Worm (Caenorhabditis elegans) whole organism, L1 larva: Measurements from ENCODE around the gene tos-1.

ENCODE experiments used
- C04F5.9 ChIP-seq: sonication (generic microtip); optimal IDR thresholded peaks from 2 replicates; lab custom pipeline; 2016; ENCODE audit warnings: missing genetic modification characterization, missing compliant biosample characterization
- C16A3.4 ChIP-seq: fragments of 150-350 bp; optimal IDR thresholded peaks from 2 replicates; lab custom pipeline; 2014; ENCODE audit warnings: missing biosample characterization, missing genetic modification characterization
- F16B12.6 ChIP-seq: fragments of 150-350 bp; optimal IDR thresholded peaks from 2 replicates; lab custom pipeline; 2014; ENCODE audit warnings: missing biosample characterization, missing genetic modification characterization
- Y116A8C.19 ChIP-seq: sonication (generic microtip); optimal IDR thresholded peaks from 2 replicates; lab custom pipeline; 2016; ENCODE audit warnings: missing compliant biosample characterization, missing genetic modification characterization, borderline replicate concordance
- aha-1 ChIP-seq: fragments of 150-350 bp; optimal IDR thresholded peaks from 2 replicates; lab custom pipeline; 2014; ENCODE audit warnings: missing biosample characterization, missing genetic modification characterization
- blmp-1 ChIP-seq: fragments of 150-350 bp; optimal IDR thresholded peaks from 2 replicates; lab custom pipeline; 2014; ENCODE audit warnings: missing biosample characterization, missing genetic modification characterization
- ces-1 ChIP-seq: fragments of 150-350 bp; optimal IDR thresholded peaks from 2 replicates; lab custom pipeline; 2014; ENCODE audit warnings: missing biosample characterization, missing genetic modification reagents, missing genetic modification characterization
- dpl-1 ChIP-seq, 3 experiments: fragments of 150-350 bp in 2 of 3; sonication (generic microtip) in 1 of 3; optimal IDR thresholded peaks; 2 replicates each; lab custom pipeline; 2014 to 2017; ENCODE audit warnings: missing biosample characterization in 3 of 3, missing genetic modification characterization in 3 of 3, missing genetic modification reagents in 3 of 3
- dsc-1 ChIP-seq: sonication (generic microtip); optimal IDR thresholded peaks from 2 replicates; lab custom pipeline; 2016; ENCODE audit warnings: mild to moderate bottlenecking, missing genetic modification characterization, missing compliant biosample characterization
- efl-1 ChIP-seq, 4 experiments: fragments of 150-350 bp; optimal IDR thresholded peaks in 3 of 4; peaks in 1 of 4; 1 replicate in 1 of 4; 2 replicates in 3 of 4; lab custom pipeline; 2014; ENCODE audit warnings: missing biosample characterization in 2 of 4, missing genetic modification characterization in 2 of 4, missing genetic modification reagents in 2 of 4
- elt-2 ChIP-seq: sonication (generic microtip); optimal IDR thresholded peaks from 2 replicates; lab custom pipeline; 2016; ENCODE audit warnings: missing genetic modification characterization, mild to moderate bottlenecking, inconsistent platforms, missing compliant biosample characterization, missing genetic modification reagents
- elt-3 ChIP-seq, 6 experiments: fragments of 150-350 bp in 1 of 6; sonication (generic microtip); optimal IDR thresholded peaks; 2 replicates each; lab custom pipeline; 2017 to 2018; ENCODE audit warnings: missing biosample characterization in 6 of 6, missing genetic modification characterization in 6 of 6, inconsistent platforms in 1 of 6
- fkh-10 ChIP-seq: sonication (generic microtip); optimal IDR thresholded peaks from 2 replicates; lab custom pipeline; 2017; ENCODE audit warnings: missing biosample characterization, missing genetic modification reagents, missing genetic modification characterization
- fkh-4 ChIP-seq: sonication (generic microtip); optimal IDR thresholded peaks from 2 replicates; lab custom pipeline; 2016; ENCODE audit warnings: missing compliant biosample characterization, missing genetic modification characterization, borderline replicate concordance
- hlh-17 ChIP-seq: fragments of 200-800 bp; sonication (Bioruptor generic); optimal IDR thresholded peaks from 2 replicates; lab custom pipeline; 2018; ENCODE audit warnings: missing genetic modification characterization, mild to moderate bottlenecking, missing compliant biosample characterization, moderate library complexity, borderline replicate concordance
- lin-14 ChIP-seq: fragments of 200-800 bp; sonication (Bioruptor generic); optimal IDR thresholded peaks from 2 replicates; lab custom pipeline; 2018; ENCODE audit warnings: mild to moderate bottlenecking, missing genetic modification characterization, moderate library complexity, missing compliant biosample characterization
- lir-3 ChIP-seq: sonication (generic microtip); optimal IDR thresholded peaks from 2 replicates; lab custom pipeline; 2016; ENCODE audit warnings: mild to moderate bottlenecking, missing genetic modification characterization, moderate library complexity, missing compliant biosample characterization; ENCODE audit not compliant: poor library complexity
- lsy-2 ChIP-seq, 2 experiments: fragments of 150-350 bp; optimal IDR thresholded peaks; 2 replicates each; lab custom pipeline; 2014; ENCODE audit warnings: missing biosample characterization in 2 of 2, missing genetic modification characterization in 2 of 2
- mab-9 ChIP-seq: fragments of 200-800 bp; sonication (Bioruptor generic); IDR thresholded peaks from 2 replicates; pipeline ENCODE4 v1.3.6; 2022; ENCODE audit warnings: missing genetic modification reagents, missing genetic modification characterization, missing compliant biosample characterization
- mdl-1 ChIP-seq, 2 experiments: fragments of 150-350 bp; optimal IDR thresholded peaks; 2 replicates each; lab custom pipeline; 2014 to 2017; ENCODE audit warnings: missing biosample characterization in 2 of 2, missing genetic modification characterization in 2 of 2, inconsistent platforms in 1 of 2
- nhr-12 ChIP-seq: sonication (generic microtip); optimal IDR thresholded peaks from 2 replicates; lab custom pipeline; 2017; ENCODE audit warnings: missing biosample characterization, missing genetic modification characterization
- nhr-20 ChIP-seq: sonication (generic microtip); optimal IDR thresholded peaks from 2 replicates; lab custom pipeline; 2016; ENCODE audit warnings: mild to moderate bottlenecking, missing genetic modification characterization, missing compliant biosample characterization
- nhr-47 ChIP-seq: sonication (generic microtip); optimal IDR thresholded peaks from 2 replicates; lab custom pipeline; 2016; ENCODE audit warnings: mild to moderate bottlenecking, missing genetic modification characterization, moderate library complexity, missing compliant biosample characterization
- nhr-71 ChIP-seq: sonication (generic microtip); optimal IDR thresholded peaks from 2 replicates; lab custom pipeline; 2016; ENCODE audit warnings: mild to moderate bottlenecking, missing genetic modification characterization, moderate library complexity, missing compliant biosample characterization
- nhr-76 ChIP-seq: sonication (generic microtip); optimal IDR thresholded peaks from 2 replicates; lab custom pipeline; 2017; ENCODE audit warnings: missing biosample characterization, missing genetic modification characterization
- nhr-77 ChIP-seq: fragments of 150-350 bp; optimal IDR thresholded peaks from 2 replicates; lab custom pipeline; 2014; ENCODE audit warnings: missing biosample characterization, missing genetic modification characterization
- nhr-84 ChIP-seq: sonication (generic microtip); optimal IDR thresholded peaks from 2 replicates; lab custom pipeline; 2017; ENCODE audit warnings: missing biosample characterization, missing genetic modification characterization
- nhr-85 ChIP-seq: sonication (generic microtip); peaks from one replicate; lab custom pipeline; 2016; ENCODE audit warnings: missing genetic modification characterization, inconsistent platforms, missing compliant biosample characterization
- nhr-90 ChIP-seq: sonication (generic microtip); optimal IDR thresholded peaks from 2 replicates; lab custom pipeline; 2016; ENCODE audit warnings: mild to moderate bottlenecking, missing genetic modification characterization, missing compliant biosample characterization; ENCODE audit not compliant: poor library complexity
- pag-3 ChIP-seq: sonication (generic microtip); optimal IDR thresholded peaks from 2 replicates; lab custom pipeline; 2017; ENCODE audit warnings: missing genetic modification characterization, mild to moderate bottlenecking, missing compliant biosample characterization, antibody characterized with exemption, borderline replicate concordance; ENCODE audit not compliant: insufficient read depth
- pax-3 ChIP-seq: fragments of 200-800 bp; sonication (Bioruptor generic); optimal IDR thresholded peaks from 2 replicates; lab custom pipeline; 2018; ENCODE audit warnings: mild to moderate bottlenecking, missing genetic modification characterization, moderate library complexity, missing compliant biosample characterization
- pqm-1 ChIP-seq: sonication (generic microtip); optimal IDR thresholded peaks from 3 replicates; lab custom pipeline; 2017; ENCODE audit warnings: missing biosample characterization, missing genetic modification characterization
- rnt-1 ChIP-seq: sonication (generic microtip); optimal IDR thresholded peaks from 2 replicates; lab custom pipeline; 2016; ENCODE audit warnings: mild to moderate bottlenecking, missing genetic modification characterization, moderate library complexity, missing compliant biosample characterization
- skn-1 ChIP-seq: fragments of 150-350 bp; optimal IDR thresholded peaks from 2 replicates; lab custom pipeline; 2014; ENCODE audit warnings: missing biosample characterization, missing genetic modification characterization
- snpc-4 ChIP-seq: fragments of 150-350 bp; optimal IDR thresholded peaks from 2 replicates; lab custom pipeline; 2014; ENCODE audit warnings: missing biosample characterization, missing genetic modification characterization
- sptf-1 ChIP-seq: fragments of 150-350 bp; optimal IDR thresholded peaks from 2 replicates; lab custom pipeline; 2014; ENCODE audit warnings: missing biosample characterization, missing genetic modification characterization
- swsn-7 ChIP-seq: sonication (generic microtip); optimal IDR thresholded peaks from 2 replicates; lab custom pipeline; 2016; ENCODE audit warnings: missing genetic modification characterization, missing compliant biosample characterization
- unc-130 ChIP-seq: fragments of 150-350 bp; optimal IDR thresholded peaks from 2 replicates; lab custom pipeline; 2017; ENCODE audit warnings: missing biosample characterization, missing genetic modification characterization, inconsistent platforms
- unc-62 ChIP-seq: fragments of 150-350 bp; optimal IDR thresholded peaks from 2 replicates; lab custom pipeline; 2014; ENCODE audit warnings: missing biosample characterization, missing genetic modification reagents, missing genetic modification characterization
- unc-98 ChIP-seq: fragments of 200-800 bp; sonication (Bioruptor generic); IDR thresholded peaks from 2 replicates; pipeline ENCODE4 v1.3.6; 2022; ENCODE audit warnings: missing genetic modification characterization, missing compliant biosample characterization
- zip-4 ChIP-seq: fragments of 200-800 bp; sonication (Bioruptor generic); optimal IDR thresholded peaks from 2 replicates; lab custom pipeline; 2018; ENCODE audit warnings: mild to moderate bottlenecking, missing genetic modification characterization, moderate library complexity, missing compliant biosample characterization
- ztf-11 ChIP-seq, 2 experiments: sonication (generic microtip); optimal IDR thresholded peaks; 2 replicates each; lab custom pipeline; 2016 to 2017; ENCODE audit warnings: missing genetic modification characterization in 2 of 2, missing biosample characterization in 1 of 2, missing compliant biosample characterization in 1 of 2
- ztf-4 ChIP-seq: fragments of 150-350 bp; optimal IDR thresholded peaks from 2 replicates; lab custom pipeline; 2014; ENCODE audit warnings: missing biosample characterization, missing genetic modification characterization

tos-1 gene

DNA sequence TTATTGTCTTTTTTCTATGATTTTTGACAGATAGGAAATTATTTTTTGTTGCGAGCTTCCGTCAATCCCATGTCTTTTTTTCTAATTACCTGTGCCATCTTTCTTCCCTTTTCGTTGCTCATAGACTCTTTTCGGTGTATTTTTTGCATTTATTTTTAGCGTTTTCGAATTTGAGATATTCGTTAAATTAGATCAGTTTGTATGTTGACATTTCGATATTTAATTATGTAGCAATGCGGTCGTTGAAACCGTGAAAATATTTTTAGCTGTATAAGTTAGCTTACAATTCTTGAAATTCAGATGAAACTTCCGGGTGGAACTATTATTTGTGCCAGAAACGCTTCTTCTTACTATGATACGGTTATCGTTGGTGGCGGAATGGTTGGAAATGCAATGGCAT, 7.5 kb downstream of the tos-1 start, which contains the start of gene coq-6:
coq-6 (plus strand) TSS at position 301 of the 400 bp plus-strand sequence.
- TF ChIP-seq unc-130 (tag; lab: Kevin White, UChicago) (no peak), mab-9 (GFP tag; lab: Robert Waterston, UW) (no peak), mdl-1 (tag; optimal IDR thresholded peaks at IDR 0.05; lab: Kevin White, UChicago) (no peak), unc-98 (GFP tag; lab: Robert Waterston, UW) (no peak), ztf-11 (tag; optimal IDR thresholded peaks at IDR 0.05; lab: Kevin White, UChicago) (no peak), nhr-77 (tag; lab: Kevin White, UChicago) (no peak), efl-1 (optimal IDR thresholded peaks at IDR 0.05; lab: Kevin White, UChicago) (no peak), efl-1 (GFP tag; optimal IDR thresholded peaks at IDR 0.05 in 1 of 2; lab: Kevin White, UChicago) (no peak), fkh-10 (GFP tag; lab: Kevin White, UChicago) (no peak), nhr-90 (tag; lab: Kevin White, UChicago) (no peak), nhr-12 (tag; lab: Kevin White, UChicago) (no peak), fkh-4 (tag; lab: Kevin White, UChicago) (no peak), aha-1 (tag; lab: Kevin White, UChicago) (no peak), Y116A8C.19 (tag; lab: Kevin White, UChicago) (no peak), pqm-1 (tag; lab: Kevin White, UChicago) (no peak)

DNA sequence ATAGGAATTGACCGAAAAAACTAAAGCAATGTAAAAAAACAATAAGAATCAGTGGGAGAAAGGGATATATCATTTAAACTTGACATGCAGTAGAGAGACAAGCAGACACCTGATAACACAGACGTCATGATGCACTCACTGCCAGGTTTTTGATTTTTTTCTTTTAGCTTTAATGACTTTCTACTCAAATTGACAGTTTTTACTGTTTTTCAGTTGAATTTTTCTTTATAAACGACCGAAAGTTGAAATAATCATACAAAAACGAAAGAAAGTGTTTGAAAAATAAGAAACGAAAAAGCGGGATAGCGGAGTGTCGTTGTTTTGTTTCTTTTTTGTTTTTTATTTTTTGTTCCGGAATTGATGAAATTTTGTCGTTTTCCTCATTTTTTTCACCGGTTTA, 9.8 kb downstream of the tos-1 start, which contains the start of gene ucp-4:
ucp-4 (plus strand) TSS at position 83 of the 400 bp plus-strand sequence.
- TF ChIP-seq C16A3.4 (tag; lab: Kevin White, UChicago) (no peak), blmp-1 (tag; lab: Kevin White, UChicago) (peak; percentile 44), lir-3 (tag; lab: Kevin White, UChicago) (no peak), lin-14 (GFP tag; lab: Kevin White, UChicago) (peak; percentile 23), dpl-1 (GFP tag; optimal IDR thresholded peaks at IDR 0.05; lab: Kevin White, UChicago) (peak in 1 of 3 experiments; percentile 24), nhr-85 (tag; lab: Kevin White, UChicago) (peak; percentile 11), lsy-2 (tag; optimal IDR thresholded peaks at IDR 0.05; lab: Kevin White, UChicago) (peak in 1 of 2 experiments; percentile 9)

DNA sequence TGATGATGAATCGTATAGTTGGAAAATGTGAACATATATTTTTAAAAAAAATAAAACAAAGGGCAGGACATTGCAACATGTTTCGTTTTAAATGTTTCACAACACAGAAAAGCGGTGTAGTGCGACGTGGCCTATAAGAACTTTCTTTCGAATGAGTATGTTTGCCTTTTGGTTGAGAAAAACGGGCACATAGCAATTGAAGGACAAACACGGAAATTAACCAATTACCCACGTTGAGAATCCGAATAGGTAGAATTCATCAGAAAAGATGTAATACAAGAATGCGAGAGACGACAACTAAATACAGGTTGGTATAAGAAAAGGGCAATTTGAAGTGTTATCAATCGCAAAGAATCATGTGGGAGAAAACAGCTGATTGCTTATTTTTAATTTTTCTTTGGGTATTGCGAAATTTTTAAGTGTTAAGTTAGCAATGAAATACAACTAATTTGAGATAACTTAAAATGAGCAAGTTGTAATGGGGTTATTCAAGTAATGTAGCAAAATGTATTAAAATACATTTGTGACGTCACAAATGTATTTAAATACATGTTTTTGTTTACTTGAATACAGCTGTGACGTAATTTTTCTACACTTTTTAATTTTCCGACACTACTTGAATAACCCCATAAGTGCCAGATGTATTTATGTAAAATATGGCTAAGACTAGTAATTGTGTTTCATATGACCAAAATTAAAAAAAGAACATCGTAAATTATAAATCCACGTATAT, 10.5 kb downstream of the tos-1 start, which contains the start of gene acl-14:
acl-14 (minus strand) TSS at position 316 of the 733 bp plus-strand sequence.
- TF ChIP-seq C04F5.9 (tag; lab: Kevin White, UChicago), result no peak
- no peak for TF ChIP-seq nhr-76 (tag; lab: Kevin White, UChicago)
- no peak for TF ChIP-seq fkh-4 (tag; lab: Kevin White, UChicago)
- no peak for TF ChIP-seq hlh-17
- no peak for TF ChIP-seq nhr-12 (tag; lab: Kevin White, UChicago)
- TF ChIP-seq efl-1 (optimal IDR thresholded peaks at IDR 0.05; lab: Kevin White, UChicago), result no peak
- peak in 1 of 2 experiments; percentile 45 for TF ChIP-seq efl-1 (GFP tag; optimal IDR thresholded peaks at IDR 0.05 in 1 of 2; lab: Kevin White, UChicago)
- no peak for TF ChIP-seq sptf-1
- TF ChIP-seq pag-3 (tag; lab: Kevin White, UChicago), result peak; percentile 37
- no peak for TF ChIP-seq unc-98 (GFP tag; lab: Robert Waterston, UW)
- TF ChIP-seq elt-2, result peak; percentile 19
- no peak for TF ChIP-seq fkh-10 (GFP tag; lab: Kevin White, UChicago)
- no peak for TF ChIP-seq rnt-1 (tag; lab: Kevin White, UChicago)
- peak; percentile 21 for TF ChIP-seq nhr-71 (tag; lab: Kevin White, UChicago)
- peak; percentile 12 for TF ChIP-seq nhr-20
- TF ChIP-seq F16B12.6 (tag; lab: Kevin White, UChicago), result no peak
- TF ChIP-seq pax-3, result peak; percentile 4
- no peak for TF ChIP-seq dsc-1 (tag; lab: Kevin White, UChicago)
- TF ChIP-seq unc-62 (GFP tag; lab: Kevin White, UChicago), result no peak
- no peak for TF ChIP-seq ztf-11 (tag; optimal IDR thresholded peaks at IDR 0.05; lab: Kevin White, UChicago)
- peak; percentile 89 for TF ChIP-seq nhr-85 (tag; lab: Kevin White, UChicago)
- TF ChIP-seq elt-3 (tag; optimal IDR thresholded peaks at IDR 0.05; lab: Kevin White, UChicago), result peak in 2 of 6 experiments; percentile 26 to 84
- TF ChIP-seq mdl-1 (tag; optimal IDR thresholded peaks at IDR 0.05; lab: Kevin White, UChicago), result no peak
- no peak for TF ChIP-seq snpc-4 (tag; lab: Kevin White, UChicago)
- peak; percentile 71 for TF ChIP-seq zip-4 (GFP tag; lab: Kevin White, UChicago)
- no peak for TF ChIP-seq mab-9 (GFP tag; lab: Robert Waterston, UW)
- TF ChIP-seq nhr-90 (tag; lab: Kevin White, UChicago), result no peak
- TF ChIP-seq lin-14 (GFP tag; lab: Kevin White, UChicago), result peak; percentile 33
- TF ChIP-seq ces-1 (GFP tag; lab: Kevin White, UChicago), result no peak
- TF ChIP-seq swsn-7, result no peak
- no peak for TF ChIP-seq nhr-84
- TF ChIP-seq ztf-4, result no peak
- no peak for TF ChIP-seq nhr-47 (tag; lab: Kevin White, UChicago)
- TF ChIP-seq skn-1, result peak; percentile 23
